Worm (Caenorhabditis elegans): ENCODE measurements around the gene srh-154.

- TF ChIP-seq F49E8.2 (tag; optimal IDR thresholded peaks at IDR 0.05; ENCODE audit: borderline replicate concordance), result no peak
- TF ChIP-seq F44E2.7 (GFP tag; IDR thresholded peaks at IDR 0.05), result no peak
- no peak for TF ChIP-seq F10B5.3 (tag; optimal IDR thresholded peaks at IDR 0.05)
- TF ChIP-seq dmd-8 (GFP tag; IDR thresholded peaks at IDR 0.05), result no peak
- no peak for TF ChIP-seq php-3 (GFP tag; IDR thresholded peaks at IDR 0.05)
- no peak for TF ChIP-seq Y5F2A.4 (GFP tag; optimal IDR thresholded peaks at IDR 0.05)
- no peak for TF ChIP-seq fkh-10 (GFP tag; optimal IDR thresholded peaks at IDR 0.05)
These were observed 24.6 kb upstream of the srh-154 start, which contains the start of gene T27C5.12 for ce11 chrV:17414951-17415350.

All from whole organism, L4 larva.